Fruit fly (Drosophila melanogaster) whole organism, prepupa: ENCODE data around the gene Dip-B.

ENCODE experiments used
- Blimp-1 ChIP-seq: fragments of 200-800 bp; sonication (Bioruptor generic); optimal IDR thresholded peaks from 3 replicates; lab custom pipeline; 2017; ENCODE audit warnings: missing biosample characterization, missing genetic modification characterization, mild to moderate bottlenecking, moderate library complexity, missing genetic modification reagents
- CG10669 ChIP-seq: fragments of 200-800 bp; sonication (Bioruptor generic); optimal IDR thresholded peaks from 3 replicates; lab custom pipeline; 2018; ENCODE audit warnings: missing biosample characterization, mild to moderate bottlenecking, missing genetic modification characterization, moderate library complexity
- CG11294 ChIP-seq: fragments of 200-800 bp; sonication (Bioruptor generic); IDR thresholded peaks from 2 replicates; pipeline ENCODE4 v1.3.6; 2022; ENCODE audit warnings: missing biosample characterization, missing genetic modification characterization
- CG11762 ChIP-seq: fragments of 200-800 bp; sonication (Bioruptor generic); optimal IDR thresholded peaks from 3 replicates; lab custom pipeline; 2016; ENCODE audit warnings: missing biosample characterization, missing genetic modification characterization; ENCODE audit not compliant: insufficient read depth
- CG11902 ChIP-seq: fragments of 200-800 bp; sonication (Bioruptor generic); optimal IDR thresholded peaks from 3 replicates; lab custom pipeline; 2016; ENCODE audit warnings: missing biosample characterization, missing genetic modification characterization
- CG15336 ChIP-seq: fragments of 200-800 bp; sonication (Bioruptor generic); IDR thresholded peaks from 2 replicates; pipeline ENCODE4 v1.3.6; 2022; ENCODE audit warnings: missing biosample characterization, missing genetic modification characterization
- CG1621 ChIP-seq: fragments of 200-800 bp; sonication (Bioruptor generic); optimal IDR thresholded peaks from 3 replicates; lab custom pipeline; 2018; ENCODE audit warnings: missing biosample characterization, mild to moderate bottlenecking, missing genetic modification characterization
- CG16779 ChIP-seq: fragments of 200-800 bp; sonication (Bioruptor generic); optimal IDR thresholded peaks from 3 replicates; lab custom pipeline; 2017; ENCODE audit warnings: missing biosample characterization, mild to moderate bottlenecking, missing genetic modification characterization
- CG31627 ChIP-seq: fragments of 200-800 bp; sonication (Bioruptor generic); optimal IDR thresholded peaks from 3 replicates; lab custom pipeline; 2016; ENCODE audit warnings: missing biosample characterization, missing genetic modification characterization
- CG32006 ChIP-seq: fragments of 200-800 bp; sonication (Bioruptor generic); optimal IDR thresholded peaks from 3 replicates; lab custom pipeline; 2017; ENCODE audit warnings: missing biosample characterization, mild to moderate bottlenecking, missing genetic modification characterization
- CG34406 ChIP-seq: fragments of 200-800 bp; sonication (Bioruptor generic); optimal IDR thresholded peaks from 3 replicates; lab custom pipeline; 2016; ENCODE audit warnings: missing biosample characterization, missing genetic modification characterization
- CG3919 ChIP-seq: fragments of 200-800 bp; sonication (Bioruptor generic); optimal IDR thresholded peaks from 3 replicates; lab custom pipeline; 2016; ENCODE audit warnings: missing biosample characterization, missing genetic modification characterization
- CG4318 ChIP-seq: fragments of 200-800 bp; sonication (Bioruptor generic); optimal IDR thresholded peaks from 3 replicates; lab custom pipeline; 2017; ENCODE audit warnings: missing biosample characterization, mild to moderate bottlenecking, missing genetic modification characterization
- CG6163 ChIP-seq: fragments of 200-800 bp; sonication (Bioruptor generic); IDR thresholded peaks from 3 replicates; pipeline ENCODE4 v1.3.6; 2022; ENCODE audit warnings: missing biosample characterization, missing genetic modification characterization
- CG6276 ChIP-seq: fragments of 200-800 bp; sonication (Bioruptor generic); optimal IDR thresholded peaks from 2 replicates; lab custom pipeline; 2017; ENCODE audit warnings: missing biosample characterization, mild to moderate bottlenecking, missing genetic modification characterization
- CG6792 ChIP-seq: fragments of 200-800 bp; sonication (Bioruptor generic); optimal IDR thresholded peaks from 3 replicates; lab custom pipeline; 2016; ENCODE audit warnings: missing biosample characterization, missing genetic modification characterization
- CG6808 ChIP-seq: fragments of 200-800 bp; sonication (Bioruptor generic); optimal IDR thresholded peaks from 3 replicates; lab custom pipeline; 2017; ENCODE audit warnings: missing biosample characterization, missing genetic modification characterization, mild to moderate bottlenecking, moderate library complexity, missing genetic modification reagents
- CG7368 ChIP-seq: fragments of 200-800 bp; sonication (Bioruptor generic); optimal IDR thresholded peaks from 3 replicates; lab custom pipeline; 2016; ENCODE audit warnings: missing biosample characterization, missing genetic modification characterization
- CG8119 ChIP-seq: fragments of 200-800 bp; sonication (Bioruptor generic); IDR thresholded peaks from 3 replicates; pipeline ENCODE4 v1.3.6; 2022; ENCODE audit warnings: missing biosample characterization, missing genetic modification characterization
- CG8319 ChIP-seq: fragments of 200-800 bp; sonication (Bioruptor generic); optimal IDR thresholded peaks from 3 replicates; lab custom pipeline; 2016; ENCODE audit warnings: missing biosample characterization, missing genetic modification characterization
- CG8632 ChIP-seq: fragments of 200-800 bp; sonication (Bioruptor generic); optimal IDR thresholded peaks from 3 replicates; lab custom pipeline; 2016; ENCODE audit warnings: missing biosample characterization, missing genetic modification characterization
- CG9139 ChIP-seq: fragments of 200-800 bp; sonication (Bioruptor generic); optimal IDR thresholded peaks from 3 replicates; lab custom pipeline; 2017; ENCODE audit warnings: missing biosample characterization, mild to moderate bottlenecking, missing genetic modification characterization
- Eip78C ChIP-seq: fragments of 200-800 bp; sonication (Bioruptor generic); peaks from one replicate; lab custom pipeline; 2016; ENCODE audit warnings: missing biosample characterization, missing genetic modification characterization
- Eip93F ChIP-seq: fragments of 200-800 bp; sonication (Bioruptor generic); optimal IDR thresholded peaks from 2 replicates; lab custom pipeline; 2016; ENCODE audit warnings: missing biosample characterization, mild to moderate bottlenecking, missing genetic modification characterization
- Gug ChIP-seq: fragments of 200-800 bp; sonication (Bioruptor generic); IDR thresholded peaks from 2 replicates; pipeline ENCODE4 v1.3.6; 2022; ENCODE audit warnings: missing biosample characterization, missing genetic modification characterization
- Hr39 ChIP-seq: fragments of 200-800 bp; sonication (Bioruptor generic); optimal IDR thresholded peaks from 2 replicates; lab custom pipeline; 2016; ENCODE audit warnings: missing biosample characterization, missing genetic modification characterization
- Hr4 ChIP-seq: fragments of 200-800 bp; sonication (Bioruptor generic); optimal IDR thresholded peaks from 3 replicates; lab custom pipeline; 2016; ENCODE audit warnings: missing biosample characterization, missing genetic modification characterization
- Lpt ChIP-seq: fragments of 200-800 bp; sonication (Bioruptor generic); optimal IDR thresholded peaks from 3 replicates; lab custom pipeline; 2016; ENCODE audit warnings: missing biosample characterization, missing genetic modification characterization
- OdsH ChIP-seq: fragments of 200-800 bp; sonication (Bioruptor generic); optimal IDR thresholded peaks from 3 replicates; lab custom pipeline; 2016; ENCODE audit warnings: missing biosample characterization, missing genetic modification characterization
- Sox102F ChIP-seq: fragments of 200-800 bp; sonication (Bioruptor generic); optimal IDR thresholded peaks from 2 replicates; lab custom pipeline; 2016; ENCODE audit warnings: missing biosample characterization, mild to moderate bottlenecking, missing genetic modification characterization
- Sox14 ChIP-seq: fragments of 200-800 bp; sonication (Bioruptor generic); optimal IDR thresholded peaks from 3 replicates; lab custom pipeline; 2016; ENCODE audit warnings: missing biosample characterization, missing genetic modification characterization
- Sox15 ChIP-seq: fragments of 200-800 bp; sonication (Bioruptor generic); optimal IDR thresholded peaks from 3 replicates; lab custom pipeline; 2016; ENCODE audit warnings: missing biosample characterization, missing genetic modification characterization
- acj6 ChIP-seq: fragments of 200-800 bp; sonication (Bioruptor generic); optimal IDR thresholded peaks from 3 replicates; lab custom pipeline; 2016; ENCODE audit warnings: missing biosample characterization, missing genetic modification characterization
- cyc ChIP-seq: fragments of 200-800 bp; sonication (Bioruptor generic); optimal IDR thresholded peaks from 3 replicates; lab custom pipeline; 2016; ENCODE audit warnings: missing biosample characterization, missing genetic modification characterization
- dac ChIP-seq: fragments of 200-800 bp; sonication (Bioruptor generic); optimal IDR thresholded peaks from 2 replicates; lab custom pipeline; 2017; ENCODE audit warnings: missing biosample characterization, mild to moderate bottlenecking, missing genetic modification characterization
- dsx ChIP-seq: fragments of 200-800 bp; optimal IDR thresholded peaks from 3 replicates; lab custom pipeline; 2019; ENCODE audit warnings: missing biosample characterization, mild to moderate bottlenecking, missing genetic modification characterization, moderate library complexity; ENCODE audit not compliant: poor library complexity, severe bottlenecking
- eg ChIP-seq: fragments of 200-800 bp; sonication (Bioruptor generic); IDR thresholded peaks from 3 replicates; pipeline ENCODE4 v1.3.6; 2022; ENCODE audit warnings: missing biosample characterization, missing genetic modification characterization
- esn ChIP-seq: fragments of 200-800 bp; sonication (Bioruptor generic); optimal IDR thresholded peaks from 2 replicates; lab custom pipeline; 2016; ENCODE audit warnings: missing biosample characterization, mild to moderate bottlenecking, missing genetic modification characterization, moderate library complexity
- fd59A ChIP-seq: fragments of 200-800 bp; sonication (Bioruptor generic); optimal IDR thresholded peaks from 2 replicates; lab custom pipeline; 2017; ENCODE audit warnings: missing biosample characterization, mild to moderate bottlenecking, missing genetic modification characterization, missing genetic modification reagents
- fd85E ChIP-seq: fragments of 200-800 bp; sonication (Bioruptor generic); optimal IDR thresholded peaks from 3 replicates; lab custom pipeline; 2016; ENCODE audit warnings: missing biosample characterization, missing genetic modification characterization
- fkh ChIP-seq: fragments of 200-800 bp; sonication (Bioruptor generic); optimal IDR thresholded peaks from 3 replicates; lab custom pipeline; 2017; ENCODE audit warnings: missing biosample characterization, mild to moderate bottlenecking, missing genetic modification characterization, moderate library complexity
- lz ChIP-seq: fragments of 200-800 bp; sonication (Bioruptor generic); optimal IDR thresholded peaks from 3 replicates; lab custom pipeline; 2016; ENCODE audit warnings: missing biosample characterization, missing genetic modification characterization
- net ChIP-seq: fragments of 200-800 bp; sonication (Bioruptor generic); optimal IDR thresholded peaks from 3 replicates; lab custom pipeline; 2016; ENCODE audit warnings: missing biosample characterization, missing genetic modification characterization
- pdm3 ChIP-seq: fragments of 200-800 bp; sonication (Bioruptor generic); optimal IDR thresholded peaks from 3 replicates; lab custom pipeline; 2016; ENCODE audit warnings: missing biosample characterization, missing genetic modification characterization
- spab ChIP-seq: fragments of 200-800 bp; sonication (Bioruptor generic); optimal IDR thresholded peaks from 2 replicates; lab custom pipeline; 2017; ENCODE audit warnings: missing biosample characterization, mild to moderate bottlenecking, missing genetic modification characterization, missing genetic modification reagents
- ss ChIP-seq, 2 experiments: fragments of 200-800 bp; sonication (Bioruptor generic); optimal IDR thresholded peaks; 2 replicates in 1 of 2; 3 replicates in 1 of 2; lab custom pipeline; 2017 to 2018; ENCODE audit warnings: mild to moderate bottlenecking in 2 of 2, missing biosample characterization in 2 of 2, missing genetic modification characterization in 2 of 2, moderate library complexity in 1 of 2
- svp ChIP-seq: fragments of 200-800 bp; sonication (Bioruptor generic); peaks from one replicate; lab custom pipeline; 2016; ENCODE audit warnings: missing biosample characterization, missing genetic modification characterization

Dip-B gene

dm6 chr3R:13816375-13816711 lies 34.3 kb downstream of the Dip-B start (continued):
- TF ChIP-seq CG6163 (GFP tag; lab: Robert Waterston, UW) (peak; percentile 67; the same call in 2 of the 3 replicates), Gug (GFP tag; lab: Robert Waterston, UW) (no peak), Sox102F (GFP tag; lab: Kevin White, UChicago) (peak; percentile 53), Sox15 (GFP tag; lab: Kevin White, UChicago) (no peak), CG4318 (GFP tag; lab: Kevin White, UChicago) (no peak), fd85E (GFP tag; lab: Kevin White, UChicago) (no peak), lz (GFP tag; lab: Kevin White, UChicago) (peak; percentile 21), CG32006 (no peak), CG7368 (no peak), CG31627 (GFP tag; lab: Kevin White, UChicago) (no peak), CG11762 (GFP tag; lab: Kevin White, UChicago) (no peak), net (peak; percentile 60), CG6276 (GFP tag; lab: Kevin White, UChicago) (peak; percentile 4), CG34406 (GFP tag; lab: Kevin White, UChicago) (peak; percentile 41), spab (peak; percentile 8), pdm3 (peak; percentile 41), CG8319 (GFP tag; lab: Kevin White, UChicago) (peak; percentile 0), CG6792 (GFP tag; lab: Kevin White, UChicago) (peak; percentile 18), CG11902 (GFP tag; lab: Kevin White, UChicago) (no peak), Hr4 (GFP tag; lab: Kevin White, UChicago) (no peak), CG15336 (no peak; the same call in 1 of the 2 replicates), CG1621 (no peak), Sox14 (GFP tag; lab: Kevin White, UChicago) (peak; percentile 20), CG10669 (GFP tag; lab: Kevin White, UChicago) (peak; percentile 18), svp (GFP tag; lab: Kevin White, UChicago) (peak; percentile 29), fkh (GFP tag; lab: Kevin White, UChicago) (peak; percentile 27), cyc (GFP tag; lab: Kevin White, UChicago) (peak; percentile 3), OdsH (GFP tag; lab: Kevin White, UChicago) (no peak), Blimp-1 (GFP tag; lab: Kevin White, UChicago) (peak; percentile 74), Lpt (GFP tag; lab: Kevin White, UChicago) (no peak), ss (GFP tag; optimal IDR thresholded peaks at IDR 0.05; lab: Kevin White, UChicago) (peak in 1 of 2 experiments; percentile 70), dac (GFP tag; lab: Kevin White, UChicago) (no peak)

DNA sequence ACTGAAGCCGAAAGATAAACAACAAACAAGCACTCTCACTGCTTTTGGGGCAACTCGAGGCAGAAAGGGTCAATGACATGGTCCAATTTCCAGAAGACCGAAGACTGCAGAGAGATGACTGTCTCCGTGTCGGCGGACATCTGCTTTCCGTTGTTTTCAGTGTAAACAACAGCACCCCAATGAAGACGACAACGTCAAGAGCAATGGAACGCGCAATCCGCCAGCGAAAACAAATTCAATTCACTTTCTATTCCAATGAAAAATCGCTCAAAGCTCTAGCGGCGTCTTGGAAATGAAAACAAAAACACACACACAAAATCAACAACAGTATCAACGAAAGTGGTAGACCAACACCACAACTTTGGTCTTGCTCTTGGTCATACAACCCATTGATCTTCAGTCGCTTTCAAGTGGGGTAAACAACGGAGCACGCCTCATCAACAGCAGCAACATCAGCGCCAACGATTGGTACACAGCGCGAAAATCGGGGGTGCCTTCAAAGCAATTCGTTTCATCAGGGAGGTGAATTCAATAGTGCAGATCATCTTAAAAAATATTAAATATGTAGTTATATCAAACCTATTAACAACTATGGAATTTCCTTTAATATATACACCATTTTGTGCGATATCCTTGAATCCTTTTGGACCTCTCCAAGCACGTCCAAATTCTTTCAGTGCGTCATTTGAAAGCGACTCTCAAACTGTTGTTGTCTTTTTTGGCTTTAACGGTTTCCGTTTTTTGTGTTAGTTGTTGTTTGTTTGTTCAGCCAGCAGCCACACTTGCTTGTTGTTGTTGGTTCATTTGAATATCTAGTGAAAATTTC lies 35.6 kb downstream of the Dip-B start:
- no peak for TF ChIP-seq CG8632 (GFP tag; lab: Kevin White, UChicago)
- TF ChIP-seq CG11902 (GFP tag; lab: Kevin White, UChicago): no peak
- no peak for TF ChIP-seq CG10669 (GFP tag; lab: Kevin White, UChicago)
- no peak for TF ChIP-seq CG9139 (GFP tag; lab: Kevin White, UChicago)
- TF ChIP-seq svp (GFP tag; lab: Kevin White, UChicago): peak; percentile 63
- peak; percentile 78 for TF ChIP-seq CG4318 (GFP tag; lab: Kevin White, UChicago)
- TF ChIP-seq dsx (GFP tag; lab: Kevin White, UChicago): no peak
- TF ChIP-seq Lpt (GFP tag; lab: Kevin White, UChicago): peak; percentile 50
- no peak for TF ChIP-seq CG11294 (GFP tag; lab: Robert Waterston, UW)
- no peak for TF ChIP-seq CG6808
- TF ChIP-seq CG3919: no peak
- TF ChIP-seq Eip78C (GFP tag; lab: Kevin White, UChicago): peak; percentile 49
- TF ChIP-seq OdsH (GFP tag; lab: Kevin White, UChicago): peak; percentile 41
- no peak for TF ChIP-seq Eip93F
- TF ChIP-seq Hr39 (GFP tag; lab: Kevin White, UChicago): no peak
- TF ChIP-seq Gug (GFP tag; lab: Robert Waterston, UW): peak; percentile 34; the same call in 1 of the 2 replicates
- no peak for TF ChIP-seq acj6 (GFP tag; lab: Kevin White, UChicago)
- no peak for TF ChIP-seq cyc (GFP tag; lab: Kevin White, UChicago)
- no peak for TF ChIP-seq fd59A (GFP tag; lab: Kevin White, UChicago)
- TF ChIP-seq lz (GFP tag; lab: Kevin White, UChicago): no peak
- TF ChIP-seq CG16779 (tag; lab: Kevin White, UChicago): no peak
- peak; percentile 5 for TF ChIP-seq Sox102F (GFP tag; lab: Kevin White, UChicago)
- peak; percentile 83 for TF ChIP-seq CG8119 (GFP tag; lab: Robert Waterston, UW)
- peak; percentile 39 for TF ChIP-seq Blimp-1 (GFP tag; lab: Kevin White, UChicago)
- no peak for TF ChIP-seq CG7368
- TF ChIP-seq eg (GFP tag; lab: Robert Waterston, UW): peak; percentile 69
- peak; percentile 69 for TF ChIP-seq CG6276 (GFP tag; lab: Kevin White, UChicago)
- no peak for TF ChIP-seq CG1621
- TF ChIP-seq esn (GFP tag; lab: Kevin White, UChicago): no peak
